Fruit fly (Drosophila melanogaster) whole organism, larva: Measurements from ENCODE around the gene CG8329.
A peak's percentile ranks its signal among the peaks of the same experiment; 100 is the strongest.

ENCODE experiments used
- noc ChIP-seq: fragments of 200-800 bp; sonication (Bioruptor generic); optimal IDR thresholded peaks from 3 replicates; lab custom pipeline; 2019; ENCODE audit warnings: missing biosample characterization, mild to moderate bottlenecking, missing genetic modification characterization, moderate library complexity

CG8329 gene

dm6 chr3L:9674300-9674699 is 36.4 kb downstream of the CG8329 start:
- TF ChIP-seq noc (tag; lab: Kevin White, UChicago), result no peak

- peak; percentile 31 for TF ChIP-seq noc (tag; lab: Kevin White, UChicago)
These were observed 37.6 kb downstream of the CG8329 start for dm6 chr3L:9675528-9675963.

- TF ChIP-seq noc (tag; lab: Kevin White, UChicago), result no peak
These were observed 39.3 kb downstream of the CG8329 start for dm6 chr3L:9677260-9677659.

- no peak for TF ChIP-seq noc (tag; lab: Kevin White, UChicago)
These were observed 40.1 kb downstream of the CG8329 start for dm6 chr3L:9678007-9678497.

dm6 chr3L:9678994-9679393 is 41.1 kb downstream of the CG8329 start, which contains the start of the genes fry and CG16717:
Gene fry, minus strand, starts transcription at chr3L:9679103.
Gene CG16717, plus strand, starts transcription at chr3L:9679201.
- no peak for TF ChIP-seq noc (tag; lab: Kevin White, UChicago)

- TF ChIP-seq noc (tag; lab: Kevin White, UChicago), result no peak
These were observed 43.1 kb downstream of the CG8329 start, which contains the start of gene alphaTub67C for dm6 chr3L:9680968-9681367. Gene alphaTub67C, plus strand, starts transcription at chr3L:9681268.

dm6 chr3L:9684871-9685270 is 47.0 kb downstream of the CG8329 start, which contains the start of gene CG16719:
Gene CG16719, plus strand, starts transcription at chr3L:9685171.
- no peak for TF ChIP-seq noc (tag; lab: Kevin White, UChicago)

- no peak for TF ChIP-seq noc (tag; lab: Kevin White, UChicago)
These were observed 49.6 kb downstream of the CG8329 start for dm6 chr3L:9687536-9687935.
